Worm (Caenorhabditis elegans) whole organism, L1 larva: ENCODE measurements around the gene fbxb-54.

ENCODE experiments used
- alr-1 ChIP-seq: fragments of 200-800 bp; sonication (Bioruptor generic); optimal IDR thresholded peaks from 2 replicates; lab custom pipeline; 2018; ENCODE audit warnings: borderline replicate concordance, mild to moderate bottlenecking, missing genetic modification characterization, missing compliant biosample characterization
- ces-1 ChIP-seq: fragments of 150-350 bp; optimal IDR thresholded peaks from 2 replicates; lab custom pipeline; 2014; ENCODE audit warnings: missing biosample characterization, missing genetic modification reagents, missing genetic modification characterization
- grh-1 ChIP-seq: fragments of 200-800 bp; sonication (Bioruptor generic); IDR thresholded peaks from 2 replicates; pipeline ENCODE4 v1.3.6; 2022; ENCODE audit warnings: missing genetic modification reagents, missing genetic modification characterization, missing compliant biosample characterization
- unc-98 ChIP-seq: fragments of 200-800 bp; sonication (Bioruptor generic); IDR thresholded peaks from 2 replicates; pipeline ENCODE4 v1.3.6; 2022; ENCODE audit warnings: missing genetic modification characterization, missing compliant biosample characterization

- TF ChIP-seq alr-1 (tag; lab: Kevin White, UChicago) = no peak
- no peak for TF ChIP-seq grh-1 (GFP tag; lab: Robert Waterston, UW)
- no peak for TF ChIP-seq ces-1 (GFP tag; lab: Kevin White, UChicago)
- no peak for TF ChIP-seq unc-98
Observed at ce11 chrII:1579886-1580285, 23.8 kb upstream of the fbxb-54 start, which contains the start of gene math-38.
